Worm (Caenorhabditis elegans) whole organism, late embryonic: ENCODE results near the gene noa-1.

Experiments used
- C08G9.2 ChIP-seq: sonication (generic microtip); optimal IDR thresholded peaks from 2 replicates; lab custom pipeline; 2016; ENCODE audit warnings: mild to moderate bottlenecking, missing genetic modification characterization, moderate library complexity, missing compliant biosample characterization
- F13H6.1 ChIP-seq: sonication (generic microtip); optimal IDR thresholded peaks from 2 replicates; lab custom pipeline; 2016; ENCODE audit warnings: missing genetic modification characterization, missing compliant biosample characterization
- ceh-14 ChIP-seq: sonication (generic microtip); optimal IDR thresholded peaks from 2 replicates; lab custom pipeline; 2016; ENCODE audit warnings: missing genotype, missing genetic modification characterization, missing compliant biosample characterization
- eyg-1 ChIP-seq: sonication (generic microtip); optimal IDR thresholded peaks from 2 replicates; lab custom pipeline; 2016; ENCODE audit warnings: missing genotype, missing genetic modification characterization, missing compliant biosample characterization
- gmeb-2 ChIP-seq: sonication (generic microtip); optimal IDR thresholded peaks from 2 replicates; lab custom pipeline; 2016; ENCODE audit warnings: missing genetic modification characterization, inconsistent platforms, missing compliant biosample characterization
- pax-1 ChIP-seq: fragments of 150-350 bp; optimal IDR thresholded peaks from 2 replicates; lab custom pipeline; 2014; ENCODE audit warnings: missing biosample characterization, missing genetic modification characterization
- ref-2 ChIP-seq: sonication (generic microtip); optimal IDR thresholded peaks from 2 replicates; lab custom pipeline; 2016; ENCODE audit warnings: missing genetic modification characterization, missing compliant biosample characterization
- tbx-2 ChIP-seq: sonication (generic microtip); optimal IDR thresholded peaks from 2 replicates; lab custom pipeline; 2016; ENCODE audit warnings: missing genetic modification characterization, missing compliant biosample characterization

DNA sequence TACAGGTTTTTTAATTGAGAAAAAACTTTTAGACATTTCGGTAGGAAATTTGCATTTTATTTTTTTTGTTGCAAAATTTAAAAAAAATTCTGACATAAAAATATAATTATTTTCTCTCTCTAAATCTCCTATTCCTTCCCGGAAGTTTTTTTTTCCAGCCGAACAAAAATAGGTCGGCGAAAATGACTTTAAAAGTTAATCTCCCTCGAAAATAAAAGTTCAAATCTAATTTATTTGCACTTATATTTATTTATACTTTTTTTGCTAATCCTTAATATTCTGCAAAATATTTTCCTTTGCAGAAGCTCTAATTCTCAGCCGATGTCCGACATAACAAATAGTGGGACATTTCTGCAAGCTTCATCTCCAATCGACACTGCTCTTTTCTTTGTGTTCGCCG lies 39.3 kb downstream of the noa-1 start, which contains the start of gene F45H10.5:
- TF ChIP-seq C08G9.2 (tag; lab: Kevin White, UChicago) (no peak), gmeb-2 (tag; lab: Kevin White, UChicago) (no peak), ceh-14 (tag; lab: Kevin White, UChicago) (no peak), ref-2 (no peak), F13H6.1 (tag; lab: Kevin White, UChicago) (no peak), pax-1 (tag; lab: Kevin White, UChicago) (no peak), tbx-2 (tag; lab: Kevin White, UChicago) (no peak), eyg-1 (tag; lab: Kevin White, UChicago) (no peak)
